Worm (Caenorhabditis elegans) whole organism, late embryonic: ENCODE measurements around the gene ceh-21.

Experiments
- T23F11.4 ChIP-seq: fragments of 200-800 bp; sonication (Bioruptor generic); optimal IDR thresholded peaks from 2 replicates; lab custom pipeline; 2018; ENCODE audit warnings: mild to moderate bottlenecking, missing genetic modification characterization, missing compliant biosample characterization
- ama-1 ChIP-seq: fragments of 150-350 bp; optimal IDR thresholded peaks from 2 replicates; lab custom pipeline; 2014
- ceh-30 ChIP-seq: fragments of 150-350 bp; optimal IDR thresholded peaks from 2 replicates; lab custom pipeline; 2014; ENCODE audit warnings: missing biosample characterization, missing genetic modification characterization
- fax-1 ChIP-seq: sonication (generic microtip); optimal IDR thresholded peaks from 2 replicates; lab custom pipeline; 2016; ENCODE audit warnings: missing genotype, missing genetic modification characterization, missing compliant biosample characterization
- hlh-30 ChIP-seq: sonication (generic microtip); optimal IDR thresholded peaks from 2 replicates; lab custom pipeline; 2017; ENCODE audit warnings: antibody characterized with exemption, missing genetic modification characterization, missing compliant biosample characterization; ENCODE audit not compliant: insufficient read depth
- npax-4 ChIP-seq: sonication (generic microtip); optimal IDR thresholded peaks from 2 replicates; lab custom pipeline; 2016; ENCODE audit warnings: missing genetic modification characterization, missing compliant biosample characterization
- pros-1 ChIP-seq: fragments of 150-350 bp; optimal IDR thresholded peaks from 2 replicates; lab custom pipeline; 2014; ENCODE audit warnings: missing biosample characterization, missing genetic modification reagents, missing genetic modification characterization
- sox-2 ChIP-seq: fragments of 200-800 bp; sonication (Bioruptor generic); IDR thresholded peaks from 2 replicates; pipeline ENCODE4 v1.3.6; 2022; ENCODE audit warnings: missing genetic modification reagents, missing genetic modification characterization, missing compliant biosample characterization
- sox-4 ChIP-seq: sonication (generic microtip); optimal IDR thresholded peaks from 2 replicates; lab custom pipeline; 2017; ENCODE audit warnings: mild to moderate bottlenecking, missing genetic modification characterization, inconsistent platforms, missing compliant biosample characterization

ce11 chrX:1870991-1871390 is 18.5 kb upstream of the ceh-21 start:
- TF ChIP-seq fax-1, result no peak
- TF ChIP-seq hlh-30 (tag; lab: Kevin White, UChicago), result no peak
- no peak for TF ChIP-seq ceh-30 (tag; lab: Kevin White, UChicago)
- no peak for TF ChIP-seq pros-1
- no peak for TF ChIP-seq ama-1 (lab: Kevin White, UChicago)
- no peak for TF ChIP-seq T23F11.4 (GFP tag; lab: Kevin White, UChicago)
- no peak for TF ChIP-seq sox-4 (tag; lab: Kevin White, UChicago)
- no peak for TF ChIP-seq npax-4 (tag; lab: Kevin White, UChicago)
- no peak for TF ChIP-seq sox-2 (GFP tag; lab: Robert Waterston, UW)
